Fruit fly (Drosophila melanogaster): ENCODE data around the gene Eogt.

Eogt gene

dm6 chr2L:2402194-2402593, 21.3 kb downstream of the Eogt start:
- TF ChIP-seq foxo (GFP tag; optimal IDR thresholded peaks at IDR 0.05) (peak in 1 of 2 experiments; percentile 13), fru (GFP tag; optimal IDR thresholded peaks at IDR 0.05) (no peak)

DNA sequence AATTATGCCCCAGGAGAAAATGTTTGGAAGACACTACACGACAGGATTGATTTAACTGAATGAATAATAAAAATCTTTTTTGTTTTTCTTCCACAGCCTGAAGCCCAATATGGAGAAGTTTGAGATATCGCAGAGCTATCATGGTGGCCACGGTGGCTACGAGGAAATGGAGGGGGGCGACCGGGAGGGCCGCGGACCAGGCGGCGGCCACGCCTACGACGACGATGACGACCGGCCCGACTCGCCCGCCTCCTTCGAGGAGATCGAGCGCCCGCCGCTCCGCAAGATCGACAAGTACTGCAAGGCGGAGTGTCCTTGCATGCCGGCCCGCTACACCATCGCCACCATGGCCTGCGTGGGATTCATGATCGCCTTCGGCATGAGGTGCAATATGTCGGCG, 23.7 kb downstream of the Eogt start:
- TF ChIP-seq Dfd (GFP tag; optimal IDR thresholded peaks at IDR 0.05) (peak; percentile 98), pan (optimal IDR thresholded peaks at IDR 0.05) (no peak), jim (GFP tag; optimal IDR thresholded peaks at IDR 0.05) (no peak), Hr83 (GFP tag; optimal IDR thresholded peaks at IDR 0.05; ENCODE audit: poor library complexity, severe bottlenecking) (no peak)

dm6 chr2L:2413093-2413492, 32.2 kb downstream of the Eogt start:
- TF ChIP-seq br (GFP tag; optimal IDR thresholded peaks at IDR 0.05) (no peak), Sp1 (GFP tag; optimal IDR thresholded peaks at IDR 0.05) (no peak), pan (optimal IDR thresholded peaks at IDR 0.05) (no peak), dmrt93B (GFP tag; optimal IDR thresholded peaks at IDR 0.05) (no peak), Hnf4 (GFP tag; optimal IDR thresholded peaks at IDR 0.05) (no peak), Hr83 (GFP tag; optimal IDR thresholded peaks at IDR 0.05; ENCODE audit: poor library complexity, severe bottlenecking) (no peak), h (GFP tag; optimal IDR thresholded peaks at IDR 0.05) (no peak), Mio (GFP tag; optimal IDR thresholded peaks at IDR 0.05) (no peak), dl (GFP tag; optimal IDR thresholded peaks at IDR 0.05; ENCODE audit: insufficient read depth in 1 of 2, partially characterized antibody in 2 of 2) (no peak), Abd-B (GFP tag; optimal IDR thresholded peaks at IDR 0.05) (no peak), tai (GFP tag; optimal IDR thresholded peaks at IDR 0.05) (no peak), N (GFP tag; optimal IDR thresholded peaks at IDR 0.05) (no peak), rgr (GFP tag; optimal IDR thresholded peaks at IDR 0.05) (no peak), Myc (optimal IDR thresholded peaks at IDR 0.05) (no peak)

DNA sequence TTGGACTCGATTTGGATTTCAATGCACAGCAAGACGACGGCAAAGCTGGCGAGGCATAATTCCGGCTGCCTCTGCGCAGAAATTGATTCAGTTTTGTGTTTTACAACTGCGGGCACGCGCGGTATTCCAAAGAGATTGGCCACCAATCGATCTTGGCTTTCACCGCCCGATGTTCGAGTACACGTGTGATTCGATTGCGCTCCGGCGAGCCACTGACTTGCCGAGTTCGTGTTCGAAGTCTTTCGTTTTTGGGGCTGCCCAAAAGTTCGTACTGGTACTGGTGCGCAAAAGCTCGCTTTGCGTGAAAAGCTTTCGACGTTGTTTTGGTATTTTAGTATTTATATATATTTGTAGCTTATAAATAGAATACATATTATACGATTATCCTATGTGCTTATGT, 34.2 kb downstream of the Eogt start, which contains the start of gene CG18641:
CG18641 (minus strand) TSS at position 214 of the 400 bp plus-strand sequence.
- TF ChIP-seq woc (GFP tag; optimal IDR thresholded peaks at IDR 0.05) (no peak), pan (optimal IDR thresholded peaks at IDR 0.05) (no peak), dmrt93B (GFP tag; optimal IDR thresholded peaks at IDR 0.05) (no peak), sage (GFP tag; optimal IDR thresholded peaks at IDR 0.05) (no peak), h (GFP tag; optimal IDR thresholded peaks at IDR 0.05) (no peak), Vsx2 (GFP tag; optimal IDR thresholded peaks at IDR 0.05; ENCODE audit: partially characterized antibody) (no peak), Hr78 (GFP tag; optimal IDR thresholded peaks at IDR 0.05) (no peak), tai (GFP tag; optimal IDR thresholded peaks at IDR 0.05) (no peak), br (GFP tag; optimal IDR thresholded peaks at IDR 0.05) (no peak), usp (GFP tag; optimal IDR thresholded peaks at IDR 0.05) (no peak), psq (GFP tag; optimal IDR thresholded peaks at IDR 0.05) (no peak), sv (GFP tag; optimal IDR thresholded peaks at IDR 0.05) (no peak), Sp1 (GFP tag; optimal IDR thresholded peaks at IDR 0.05) (no peak), fru (GFP tag; optimal IDR thresholded peaks at IDR 0.05) (no peak)

DNA sequence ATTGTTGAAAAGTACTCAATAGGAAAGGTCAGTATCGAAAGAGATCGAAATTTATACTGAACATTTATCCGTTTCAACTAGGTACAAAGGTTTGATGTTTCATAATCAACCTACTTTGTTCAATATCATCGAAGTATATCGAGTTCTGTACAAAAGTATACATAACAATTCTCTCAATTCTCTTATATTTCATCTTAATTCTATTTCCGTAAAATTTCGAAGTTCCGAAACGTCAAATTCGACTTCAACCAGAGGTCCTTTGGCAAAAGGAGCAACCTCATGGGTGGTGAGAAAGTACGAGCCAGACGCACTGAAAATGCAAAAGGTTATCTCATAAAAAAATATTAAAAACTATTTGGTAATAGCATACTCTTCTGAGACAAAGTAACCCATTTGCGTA, 35.7 kb downstream of the Eogt start, which contains the start of gene CG31948:
CG31948 (minus strand) TSS at position 101 of the 400 bp plus-strand sequence.
- TF ChIP-seq sage (GFP tag; optimal IDR thresholded peaks at IDR 0.05): no peak
- TF ChIP-seq foxo (GFP tag; optimal IDR thresholded peaks at IDR 0.05): no peak
- no peak for TF ChIP-seq CG32264 (GFP tag; optimal IDR thresholded peaks at IDR 0.05)
- no peak for TF ChIP-seq Dif (GFP tag; optimal IDR thresholded peaks at IDR 0.05; ENCODE audit: partially characterized antibody)
- no peak for TF ChIP-seq pan (optimal IDR thresholded peaks at IDR 0.05)
- TF ChIP-seq tai (GFP tag; optimal IDR thresholded peaks at IDR 0.05): no peak

DNA sequence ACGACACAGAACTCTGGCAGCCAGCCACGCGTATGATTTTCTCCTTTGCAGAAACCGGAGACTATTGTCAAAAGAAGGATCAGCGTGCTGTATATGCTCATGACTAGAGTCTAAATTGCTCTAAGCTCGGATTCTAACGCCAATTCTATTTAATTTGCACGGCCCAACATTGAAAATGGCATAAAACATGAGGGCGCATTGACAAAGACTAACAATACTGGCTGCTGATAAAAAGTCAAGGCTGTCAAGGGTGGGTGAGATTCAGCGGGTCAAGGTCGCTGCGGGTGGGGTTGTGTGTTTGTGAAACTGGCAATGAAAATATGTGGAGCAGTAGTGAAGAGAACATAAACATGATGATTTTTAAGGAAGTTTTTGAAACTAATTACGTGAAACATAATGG, 37.0 kb downstream of the Eogt start, which contains the start of gene CG34448:
CG34448 (minus strand) TSS at position 101 of the 400 bp plus-strand sequence.
- no peak for TF ChIP-seq dl (GFP tag; optimal IDR thresholded peaks at IDR 0.05; ENCODE audit: insufficient read depth in 1 of 2, partially characterized antibody in 2 of 2)
- TF ChIP-seq Myc (optimal IDR thresholded peaks at IDR 0.05): no peak
- TF ChIP-seq rgr (GFP tag; optimal IDR thresholded peaks at IDR 0.05): no peak
- no peak for TF ChIP-seq brk (GFP tag; optimal IDR thresholded peaks at IDR 0.05)
- no peak for TF ChIP-seq psq (GFP tag; optimal IDR thresholded peaks at IDR 0.05)
- no peak for TF ChIP-seq sv (GFP tag; optimal IDR thresholded peaks at IDR 0.05)
- no peak for TF ChIP-seq h (GFP tag; optimal IDR thresholded peaks at IDR 0.05)
- TF ChIP-seq woc (GFP tag; optimal IDR thresholded peaks at IDR 0.05): no peak
- no peak for TF ChIP-seq Sp1 (GFP tag; optimal IDR thresholded peaks at IDR 0.05)
